Worm (Caenorhabditis elegans) whole organism, late embryonic: ENCODE measurements around the gene T12A2.21.

Experiments used
- C38D4.7 ChIP-seq: fragments of 200-800 bp; sonication (Bioruptor generic); optimal IDR thresholded peaks from 2 replicates; lab custom pipeline; 2018; ENCODE audit warnings: mild to moderate bottlenecking, missing genetic modification characterization, moderate library complexity, missing compliant biosample characterization
- K02D7.2 ChIP-seq: sonication (generic microtip); optimal IDR thresholded peaks from 2 replicates; lab custom pipeline; 2017; ENCODE audit warnings: mild to moderate bottlenecking, missing genetic modification characterization, missing compliant biosample characterization
- K09A11.1 ChIP-seq: sonication (generic microtip); optimal IDR thresholded peaks from 2 replicates; lab custom pipeline; 2017; ENCODE audit warnings: antibody characterized with exemption, mild to moderate bottlenecking, missing genetic modification characterization, missing compliant biosample characterization; ENCODE audit not compliant: insufficient read depth
- ahr-1 ChIP-seq: sonication (generic microtip); optimal IDR thresholded peaks from 2 replicates; lab custom pipeline; 2016; ENCODE audit warnings: missing genetic modification characterization, missing compliant biosample characterization
- ama-1 ChIP-seq: fragments of 150-350 bp; optimal IDR thresholded peaks from 2 replicates; lab custom pipeline; 2014
- ceh-14 ChIP-seq: sonication (generic microtip); optimal IDR thresholded peaks from 2 replicates; lab custom pipeline; 2016; ENCODE audit warnings: missing genotype, missing genetic modification characterization, missing compliant biosample characterization
- ceh-18 ChIP-seq: sonication (generic microtip); optimal IDR thresholded peaks from 2 replicates; lab custom pipeline; 2016; ENCODE audit warnings: missing genetic modification characterization, missing compliant biosample characterization
- ceh-19 ChIP-seq: fragments of 200-800 bp; sonication (Bioruptor generic); optimal IDR thresholded peaks from 2 replicates; lab custom pipeline; 2018; ENCODE audit warnings: mild to moderate bottlenecking, missing genetic modification characterization, missing compliant biosample characterization
- ceh-2 ChIP-seq: sonication (generic microtip); optimal IDR thresholded peaks from 2 replicates; lab custom pipeline; 2016; ENCODE audit warnings: missing genotype, missing genetic modification characterization, missing compliant biosample characterization
- ceh-30 ChIP-seq: fragments of 150-350 bp; optimal IDR thresholded peaks from 2 replicates; lab custom pipeline; 2014; ENCODE audit warnings: missing biosample characterization, missing genetic modification characterization
- ceh-9 ChIP-seq: sonication (generic microtip); optimal IDR thresholded peaks from 2 replicates; lab custom pipeline; 2016; ENCODE audit warnings: mild to moderate bottlenecking, missing genetic modification characterization, inconsistent platforms, missing compliant biosample characterization
- che-1 ChIP-seq: sonication (generic microtip); optimal IDR thresholded peaks from 2 replicates; lab custom pipeline; 2016; ENCODE audit warnings: mild to moderate bottlenecking, missing genetic modification characterization, missing compliant biosample characterization
- dve-1 ChIP-seq: sonication (generic microtip); optimal IDR thresholded peaks from 2 replicates; lab custom pipeline; 2017; ENCODE audit warnings: antibody characterized with exemption, mild to moderate bottlenecking, missing genetic modification characterization, missing compliant biosample characterization
- elt-4 ChIP-seq: sonication (generic microtip); optimal IDR thresholded peaks from 2 replicates; lab custom pipeline; 2016; ENCODE audit warnings: missing genetic modification characterization, missing compliant biosample characterization
- eyg-1 ChIP-seq: sonication (generic microtip); optimal IDR thresholded peaks from 2 replicates; lab custom pipeline; 2016; ENCODE audit warnings: missing genotype, missing genetic modification characterization, missing compliant biosample characterization
- fkh-6 ChIP-seq: sonication (generic microtip); optimal IDR thresholded peaks from 2 replicates; lab custom pipeline; 2016; ENCODE audit warnings: missing genetic modification characterization, missing compliant biosample characterization
- gmeb-2 ChIP-seq: sonication (generic microtip); optimal IDR thresholded peaks from 2 replicates; lab custom pipeline; 2016; ENCODE audit warnings: missing genetic modification characterization, inconsistent platforms, missing compliant biosample characterization
- hlh-15 ChIP-seq: sonication (generic microtip); optimal IDR thresholded peaks from 2 replicates; lab custom pipeline; 2016; ENCODE audit warnings: missing genetic modification characterization, missing compliant biosample characterization
- hlh-8 ChIP-seq: sonication (generic microtip); optimal IDR thresholded peaks from 2 replicates; lab custom pipeline; 2016; ENCODE audit warnings: missing genotype, missing genetic modification characterization, missing compliant biosample characterization
- lin-11 ChIP-seq: fragments of 200-800 bp; sonication (Bioruptor generic); optimal IDR thresholded peaks from 2 replicates; lab custom pipeline; 2018; ENCODE audit warnings: mild to moderate bottlenecking, missing genetic modification characterization, missing compliant biosample characterization
- mec-3 ChIP-seq: sonication (generic microtip); optimal IDR thresholded peaks from 2 replicates; lab custom pipeline; 2016; ENCODE audit warnings: borderline replicate concordance, missing genetic modification characterization, missing compliant biosample characterization
- odd-2 ChIP-seq: sonication (generic microtip); optimal IDR thresholded peaks from 2 replicates; lab custom pipeline; 2017; ENCODE audit warnings: antibody characterized with exemption, mild to moderate bottlenecking, missing genetic modification characterization, missing compliant biosample characterization
- pag-3 ChIP-seq: sonication (generic microtip); optimal IDR thresholded peaks from 2 replicates; lab custom pipeline; 2016; ENCODE audit warnings: missing compliant biosample characterization, missing genetic modification characterization, borderline replicate concordance
- pat-9 ChIP-seq: fragments of 200-800 bp; sonication (Bioruptor generic); optimal IDR thresholded peaks from 2 replicates; lab custom pipeline; 2018; ENCODE audit warnings: mild to moderate bottlenecking, missing genetic modification characterization, moderate library complexity, missing compliant biosample characterization
- pax-1 ChIP-seq: fragments of 150-350 bp; optimal IDR thresholded peaks from 2 replicates; lab custom pipeline; 2014; ENCODE audit warnings: missing biosample characterization, missing genetic modification characterization
- pros-1 ChIP-seq: fragments of 150-350 bp; optimal IDR thresholded peaks from 2 replicates; lab custom pipeline; 2014; ENCODE audit warnings: missing biosample characterization, missing genetic modification reagents, missing genetic modification characterization
- sox-2 ChIP-seq: fragments of 200-800 bp; sonication (Bioruptor generic); IDR thresholded peaks from 2 replicates; pipeline ENCODE4 v1.3.6; 2022; ENCODE audit warnings: missing genetic modification reagents, missing genetic modification characterization, missing compliant biosample characterization
- unc-3 ChIP-seq, 2 experiments: fragments of 200-800 bp in 1 of 2; sonication (Bioruptor generic) in 1 of 2; sonication (generic microtip) in 1 of 2; conservative IDR thresholded peaks in 1 of 2; optimal IDR thresholded peaks in 1 of 2; 2 replicates each; pipeline versions ENCODE4 v1.3.6 to Lab custom; 2016 to 2022; ENCODE audit warnings: missing compliant biosample characterization in 2 of 2, missing genetic modification characterization in 2 of 2, missing genetic modification reagents in 1 of 2
- unc-55 ChIP-seq: sonication (generic microtip); optimal IDR thresholded peaks from 2 replicates; lab custom pipeline; 2017; ENCODE audit warnings: missing biosample characterization, missing genetic modification reagents, missing genetic modification characterization
- unc-86 ChIP-seq: sonication (generic microtip); optimal IDR thresholded peaks from 2 replicates; lab custom pipeline; 2016; ENCODE audit warnings: missing genetic modification characterization, missing compliant biosample characterization
- ztf-16 ChIP-seq: sonication (generic microtip); optimal IDR thresholded peaks from 2 replicates; lab custom pipeline; 2017; ENCODE audit warnings: missing genetic modification characterization, missing compliant biosample characterization

The T12A2.21 gene

DNA sequence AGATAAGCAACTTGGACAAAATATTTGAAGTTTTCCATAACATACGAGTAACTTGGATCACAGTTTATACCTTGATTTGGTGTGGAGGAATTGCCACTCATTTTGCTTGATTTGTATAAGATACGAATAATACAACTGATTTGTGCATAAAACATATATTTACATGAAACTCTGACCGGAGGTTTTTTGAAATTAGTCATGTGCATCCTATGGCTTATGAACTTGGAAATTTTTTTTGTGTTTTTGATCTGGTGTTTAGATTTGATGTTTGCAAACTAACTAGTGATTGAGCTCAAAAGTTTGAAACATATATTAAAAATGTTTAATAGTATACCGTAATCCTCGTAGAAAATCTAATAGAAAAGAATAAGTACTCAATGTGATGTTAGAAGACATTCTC is 18.2 kb upstream of the T12A2.21 start, which contains the start of gene srg-8:
Gene srg-8, minus strand, starts transcription at position 101 of the 400 bp plus-strand sequence.
- TF ChIP-seq unc-86 (tag; lab: Kevin White, UChicago) (no peak), ztf-16 (tag; lab: Kevin White, UChicago) (no peak), ceh-18 (tag; lab: Kevin White, UChicago) (no peak), unc-3 (GFP tag; conservative IDR thresholded peaks at IDR 0.05; lab: Robert Waterston, UW) (no peak), unc-3 (tag; optimal IDR thresholded peaks at IDR 0.05; lab: Kevin White, UChicago) (no peak), sox-2 (GFP tag; lab: Robert Waterston, UW) (no peak), fkh-6 (no peak)

DNA sequence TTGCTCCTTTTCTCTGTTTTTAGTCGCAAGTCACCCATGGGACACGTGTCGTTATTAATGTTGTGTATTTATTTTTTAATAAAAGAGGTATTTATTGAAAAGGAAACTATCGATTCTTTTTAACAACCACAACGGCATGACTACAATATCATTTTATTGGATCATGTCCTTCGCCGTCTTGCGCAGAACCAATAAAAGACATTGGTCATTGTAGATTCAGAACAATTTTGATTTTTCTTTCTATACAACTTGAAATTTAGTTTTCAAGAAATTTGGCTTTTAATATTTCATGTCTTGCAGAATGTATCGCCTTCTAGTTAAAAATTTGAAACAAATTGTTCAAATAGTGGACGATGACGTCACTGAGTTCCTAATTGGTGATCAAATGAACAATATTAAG is 15.0 kb upstream of the T12A2.21 start, which contains the start of gene amdh-1:
Gene amdh-1, plus strand, starts transcription at position 301 of the 400 bp plus-strand sequence.
- TF ChIP-seq C38D4.7 (GFP tag; lab: Kevin White, UChicago) (no peak), gmeb-2 (tag; lab: Kevin White, UChicago) (no peak), ztf-16 (tag; lab: Kevin White, UChicago) (no peak), che-1 (tag; lab: Kevin White, UChicago) (no peak), eyg-1 (no peak), ceh-30 (tag; lab: Kevin White, UChicago) (no peak), dve-1 (tag; lab: Kevin White, UChicago) (no peak), hlh-8 (tag; lab: Kevin White, UChicago) (no peak), elt-4 (tag; lab: Kevin White, UChicago) (no peak), unc-3 (GFP tag; conservative IDR thresholded peaks at IDR 0.05; lab: Robert Waterston, UW) (no peak), unc-3 (tag; optimal IDR thresholded peaks at IDR 0.05; lab: Kevin White, UChicago) (no peak), unc-55 (GFP tag; lab: Kevin White, UChicago) (no peak), ceh-2 (tag; lab: Kevin White, UChicago) (no peak), odd-2 (no peak)

DNA sequence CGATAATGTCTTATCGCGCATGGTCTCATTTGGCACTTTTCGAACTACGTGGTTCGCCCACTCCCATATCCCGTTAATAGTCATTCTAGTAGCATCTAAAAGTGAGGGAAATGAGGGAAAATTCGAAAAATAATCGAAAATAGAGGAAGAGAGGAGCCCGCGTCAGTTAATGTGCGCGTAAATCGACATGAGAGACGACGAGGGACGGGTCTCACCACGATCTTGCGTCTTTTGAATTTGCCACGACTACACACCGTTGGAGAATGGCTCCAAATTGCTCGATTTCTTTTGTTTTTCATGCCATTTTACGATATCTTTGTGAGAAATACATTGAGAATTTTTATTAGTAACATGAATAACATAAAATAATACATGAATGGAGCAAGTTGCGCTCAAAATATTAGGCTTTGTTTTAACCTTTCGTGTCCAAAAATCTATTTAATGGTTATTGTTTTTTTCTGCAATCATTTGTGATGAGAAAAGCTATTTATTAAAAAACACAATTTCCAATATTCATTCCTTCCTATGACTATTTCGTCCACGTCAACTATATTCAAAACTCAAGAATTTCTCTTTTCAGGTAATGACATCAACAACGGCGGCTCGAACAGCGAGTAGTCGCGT is 11.6 kb upstream of the T12A2.21 start, which contains the start of the genes gen-1 and stt-3:
Gene gen-1, minus strand, starts transcription at position 95 of the 624 bp plus-strand sequence.
Gene stt-3, plus strand, starts transcription at position 574 of the 624 bp plus-strand sequence.
- no peak for TF ChIP-seq pag-3 (tag; lab: Kevin White, UChicago)
- TF ChIP-seq pros-1 (tag; lab: Kevin White, UChicago), result no peak
- TF ChIP-seq K09A11.1 (tag; lab: Kevin White, UChicago), result no peak
- no peak for TF ChIP-seq ama-1 (lab: Kevin White, UChicago)
- TF ChIP-seq, all 69 proteins: peak for 0

DNA sequence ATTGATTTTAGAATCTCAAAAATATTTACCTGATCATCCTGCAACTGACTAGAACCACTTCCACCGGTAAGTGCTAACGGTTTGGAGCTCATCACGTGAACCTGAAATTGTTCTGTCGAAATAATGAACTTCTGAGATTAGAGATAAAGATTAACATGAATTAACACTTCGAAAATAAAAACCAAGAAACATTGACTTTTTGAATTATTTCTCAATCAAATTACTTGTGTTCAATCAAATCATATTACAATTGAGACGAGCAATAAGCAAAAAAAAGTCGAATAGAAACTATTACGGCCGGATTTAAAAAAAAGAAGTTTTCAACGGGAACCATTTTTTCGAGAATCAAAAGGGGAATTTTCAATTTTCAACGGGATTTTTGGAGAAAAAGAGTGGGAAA is 9.2 kb upstream of the T12A2.21 start, which contains the start of gene bcas-2:
Gene bcas-2, minus strand, starts transcription at position 101 of the 400 bp plus-strand sequence.
- TF ChIP-seq ahr-1 (no peak), lin-11 (tag; lab: Kevin White, UChicago) (no peak), K02D7.2 (no peak)

DNA sequence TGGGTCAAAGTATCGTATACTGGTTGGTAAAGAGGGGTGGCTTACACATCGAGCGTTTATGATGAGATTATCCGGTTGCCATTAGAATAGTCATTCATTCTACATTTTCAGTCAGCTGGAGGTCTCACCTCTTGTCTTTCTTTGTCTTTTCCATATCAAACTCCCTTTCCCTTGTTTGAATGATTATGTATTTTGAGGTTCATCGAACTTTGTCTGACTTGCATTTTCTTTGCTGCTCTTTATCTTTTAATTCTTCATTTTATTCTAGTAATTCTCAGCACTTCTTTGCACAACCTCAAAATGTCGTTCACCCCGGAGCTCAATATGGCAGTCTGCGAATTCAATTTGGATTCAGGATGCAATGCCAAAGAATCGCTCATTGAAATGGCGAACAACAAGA is 4.0 kb upstream of the T12A2.21 start, which contains the start of gene T12A2.3:
Gene T12A2.3, plus strand, starts transcription at position 301 of the 400 bp plus-strand sequence.
- TF ChIP-seq eyg-1, result no peak
- no peak for TF ChIP-seq pax-1 (tag; lab: Kevin White, UChicago)
- TF ChIP-seq pat-9 (tag; lab: Kevin White, UChicago), result no peak
- no peak for TF ChIP-seq hlh-15 (tag; lab: Kevin White, UChicago)
- TF ChIP-seq ceh-19, result no peak
- TF ChIP-seq ahr-1, result no peak
- TF ChIP-seq C38D4.7 (GFP tag; lab: Kevin White, UChicago), result no peak
- no peak for TF ChIP-seq mec-3 (tag; lab: Kevin White, UChicago)
- TF ChIP-seq ceh-14, result no peak
- no peak for TF ChIP-seq ceh-9 (tag; lab: Kevin White, UChicago)
